Worm (Caenorhabditis elegans): ENCODE measurements around the gene ZK829.1.

The ZK829.1 gene

ce11 chrIV:11952612-11953299 is 10.5 kb upstream of the ZK829.1 start, which contains the start of gene gdh-1 (continued):
- no peak for TF ChIP-seq rpc-1 (optimal IDR thresholded peaks at IDR 0.05)
- TF ChIP-seq rpc-1 (tag; optimal IDR thresholded peaks at IDR 0.05), result no peak
- no peak for TF ChIP-seq ztf-25 (GFP tag; IDR thresholded peaks at IDR 0.05)
- no peak for TF ChIP-seq chd-7 (tag; optimal IDR thresholded peaks at IDR 0.05)
- TF ChIP-seq sptf-2 (GFP tag; optimal IDR thresholded peaks at IDR 0.05), result no peak
- TF ChIP-seq ama-1 (optimal IDR thresholded peaks at IDR 0.05), result peak; percentile 18
- no peak for TF ChIP-seq ama-1 (GFP tag; optimal IDR thresholded peaks at IDR 0.05)

DNA sequence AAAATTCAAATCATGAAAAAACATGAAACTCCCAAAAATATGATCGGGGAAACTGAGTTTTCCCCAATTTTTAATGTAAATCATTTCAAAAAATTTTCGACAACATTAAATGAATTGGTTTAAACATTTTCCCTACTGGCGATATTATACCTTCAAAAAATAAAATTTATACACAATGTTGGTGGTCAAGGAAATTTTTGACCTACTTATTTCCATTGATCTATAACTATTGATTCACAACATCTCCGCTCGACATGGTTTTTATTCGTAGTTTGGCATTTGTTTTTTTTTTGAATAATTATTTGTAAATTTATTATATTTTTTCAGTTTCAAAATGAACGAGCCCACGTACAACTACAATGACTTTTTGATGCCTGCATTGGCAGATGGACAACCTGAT is 8.1 kb upstream of the ZK829.1 start, which contains the start of gene tbx-36:
TSS of gene tbx-36 (plus strand) at position 301 of the 400 bp plus-strand sequence.
- no peak for TF ChIP-seq C06A6.2 (GFP tag; conservative IDR thresholded peaks at IDR 0.05)

DNA sequence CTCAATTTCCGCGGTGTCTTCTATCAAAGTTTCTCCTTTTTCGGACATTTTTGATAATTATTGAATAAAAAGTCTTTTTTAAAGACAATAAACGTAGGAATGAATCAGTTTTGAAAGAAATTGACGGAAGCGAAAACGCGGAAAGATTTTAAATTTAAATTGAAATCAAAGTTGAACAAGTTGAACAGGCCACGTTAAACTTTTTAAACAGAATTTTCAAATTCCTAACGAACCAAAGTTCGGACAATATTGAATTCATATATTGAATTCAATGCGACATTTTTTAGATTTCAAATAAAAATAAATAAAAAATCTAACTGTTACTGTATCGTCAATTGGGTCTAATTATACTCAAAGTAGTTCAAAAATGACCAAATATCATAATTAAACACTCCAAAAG is 7.5 kb upstream of the ZK829.1 start, which contains the start of gene hdl-1:
TSS of gene hdl-1 (minus strand) at position 101 of the 400 bp plus-strand sequence.
- no peak for TF ChIP-seq dpl-1 (GFP tag; optimal IDR thresholded peaks at IDR 0.05)
- TF ChIP-seq B0019.2 (GFP tag; conservative IDR thresholded peaks at IDR 0.05), result no peak
- no peak for TF ChIP-seq lsy-27 (tag; optimal IDR thresholded peaks at IDR 0.05; ENCODE audit: borderline replicate concordance, insufficient read depth)
- TF ChIP-seq F55B11.4 (tag; optimal IDR thresholded peaks at IDR 0.05; ENCODE audit: borderline replicate concordance, insufficient read depth), result no peak
- TF ChIP-seq snpc-3.4 (tag; optimal IDR thresholded peaks at IDR 0.05), result no peak
- no peak for TF ChIP-seq madf-8 (GFP tag; conservative IDR thresholded peaks at IDR 0.05)
- no peak for TF ChIP-seq zim-3 (tag; optimal IDR thresholded peaks at IDR 0.05)
- no peak for TF ChIP-seq ztf-18 (tag; optimal IDR thresholded peaks at IDR 0.05)
- TF ChIP-seq sptf-2 (GFP tag; optimal IDR thresholded peaks at IDR 0.05), result no peak

DNA sequence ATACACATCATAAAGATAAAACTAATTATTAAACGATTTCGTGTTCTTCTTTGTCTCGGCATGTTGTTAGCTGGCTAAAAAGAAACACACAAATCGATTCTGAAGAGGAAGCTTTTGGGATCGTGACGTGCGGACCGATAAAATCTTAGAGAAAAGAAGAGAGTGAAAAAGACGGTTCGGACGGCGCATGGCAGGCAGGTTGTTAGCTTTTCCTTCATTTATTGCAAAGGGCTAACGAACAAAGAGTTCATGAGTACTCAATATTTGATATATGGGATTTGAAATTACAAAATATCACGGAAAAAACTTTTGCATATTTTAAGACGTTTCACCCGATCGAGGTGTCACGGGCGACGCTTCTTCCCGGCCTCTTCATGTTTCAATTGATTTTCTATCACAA is 3.4 kb upstream of the ZK829.1 start, which contains the start of gene ZK829.3:
TSS of gene ZK829.3 (minus strand) at position 101 of the 400 bp plus-strand sequence.
- TF ChIP-seq ztf-3 (GFP tag; optimal IDR thresholded peaks at IDR 0.05), result no peak

- TF ChIP-seq K11D2.4 (GFP tag; IDR thresholded peaks at IDR 0.05), result 0 out of 2 replicates have a peak, but pooled peaks have one; percentile 43
- TF ChIP-seq nhr-27 (tag; optimal IDR thresholded peaks at IDR 0.05), result no peak
Measured at ce11 chrIV:11938554-11938953, 3.7 kb downstream of the ZK829.1 start.

ce11 chrIV:11937087-11937486 is 5.1 kb downstream of the ZK829.1 start, which contains the start of gene slc-5A12:
slc-5A12 (plus strand) TSS chrIV:11937419.
- TF ChIP-seq F23B12.7 (tag; optimal IDR thresholded peaks at IDR 0.05; ENCODE audit: insufficient read depth), result no peak
- no peak for TF ChIP-seq T26A5.8 (tag; optimal IDR thresholded peaks at IDR 0.05)
- no peak for TF ChIP-seq xnd-1 (tag; optimal IDR thresholded peaks at IDR 0.05)
- TF ChIP-seq madf-8 (GFP tag; conservative IDR thresholded peaks at IDR 0.05), result no peak
- no peak for TF ChIP-seq rpc-1 (optimal IDR thresholded peaks at IDR 0.05)
- TF ChIP-seq rpc-1 (tag; optimal IDR thresholded peaks at IDR 0.05), result no peak
- no peak for TF ChIP-seq D2030.7 (GFP tag; IDR thresholded peaks at IDR 0.05)
- no peak for TF ChIP-seq tlf-1 (GFP tag; optimal IDR thresholded peaks at IDR 0.05)
- no peak for TF ChIP-seq ztf-22 (GFP tag; optimal IDR thresholded peaks at IDR 0.05)
- TF ChIP-seq nhr-120 (GFP tag; IDR thresholded peaks at IDR 0.05), result no peak
- no peak for TF ChIP-seq C06A6.2 (GFP tag; conservative IDR thresholded peaks at IDR 0.05)
- no peak for TF ChIP-seq let-607 (tag; optimal IDR thresholded peaks at IDR 0.05)
- TF ChIP-seq nfya-1 (tag; optimal IDR thresholded peaks at IDR 0.05; ENCODE audit: borderline replicate concordance, insufficient read depth), result no peak
- no peak for TF ChIP-seq die-1 (tag; optimal IDR thresholded peaks at IDR 0.05)
- no peak for TF ChIP-seq nhr-179 (tag; optimal IDR thresholded peaks at IDR 0.05)
- no peak for TF ChIP-seq attf-3 (GFP tag; conservative IDR thresholded peaks at IDR 0.05)
- no peak for TF ChIP-seq gei-17 (GFP tag; optimal IDR thresholded peaks at IDR 0.05)
- no peak for TF ChIP-seq Y67H2A.10 (GFP tag; conservative IDR thresholded peaks at IDR 0.05)
- no peak for TF ChIP-seq ekl-4 (GFP tag; IDR thresholded peaks at IDR 0.05)
- TF ChIP-seq lin-40 (tag; optimal IDR thresholded peaks at IDR 0.05), result no peak
- no peak for TF ChIP-seq bed-1 (GFP tag; IDR thresholded peaks at IDR 0.05)
